Worm (Caenorhabditis elegans): Measurements from ENCODE around the gene scrm-3.

- no peak for TF ChIP-seq pha-4 (tag; optimal IDR thresholded peaks at IDR 0.05)
- TF ChIP-seq dve-1 (tag; optimal IDR thresholded peaks at IDR 0.05) = no peak
- TF ChIP-seq dmd-4 (tag; optimal IDR thresholded peaks at IDR 0.05; ENCODE audit: borderline replicate concordance) = no peak
Measured at ce11 chrV:3324178-3324577, 32.8 kb downstream of the scrm-3 start, which contains the start of gene C17B7.8.

Data from whole organism, late embryonic.